Worm (Caenorhabditis elegans) whole organism, mixed stage, embryonic: ENCODE data around the gene srb-13.

Source experiments
- mep-1 ChIP-seq: fragments of 150-350 bp; optimal IDR thresholded peaks from 2 replicates; lab custom pipeline; 2017; ENCODE audit warnings: missing biosample characterization, missing genetic modification reagents, missing genetic modification characterization, inconsistent platforms
- nhr-12 ChIP-seq: fragments of 150-350 bp; optimal IDR thresholded peaks from 2 replicates; lab custom pipeline; 2014; ENCODE audit warnings: missing biosample characterization, missing genetic modification characterization
- sptf-1 ChIP-seq: sonication (generic microtip); optimal IDR thresholded peaks from 2 replicates; lab custom pipeline; 2017; ENCODE audit warnings: mild to moderate bottlenecking, missing genetic modification characterization, moderate library complexity, missing compliant biosample characterization

ce11 chrII:5131800-5132199, 25.6 kb downstream of the srb-13 start:
- no peak for TF ChIP-seq mep-1 (tag; lab: Kevin White, UChicago)
- no peak for TF ChIP-seq nhr-12 (tag; lab: Kevin White, UChicago)
- no peak for TF ChIP-seq sptf-1
